Fruit fly (Drosophila melanogaster) whole organism, prepupa: Measurements from ENCODE around the gene nub.

ENCODE experiments used
- CG10669 ChIP-seq: fragments of 200-800 bp; sonication (Bioruptor generic); optimal IDR thresholded peaks from 3 replicates; lab custom pipeline; 2018; ENCODE audit warnings: missing biosample characterization, mild to moderate bottlenecking, missing genetic modification characterization, moderate library complexity
- CG6854 ChIP-seq: fragments of 200-800 bp; sonication (Bioruptor generic); optimal IDR thresholded peaks from 2 replicates; lab custom pipeline; 2017; ENCODE audit warnings: missing biosample characterization, mild to moderate bottlenecking, missing genetic modification characterization
- CG7368 ChIP-seq: fragments of 200-800 bp; sonication (Bioruptor generic); optimal IDR thresholded peaks from 3 replicates; lab custom pipeline; 2016; ENCODE audit warnings: missing biosample characterization, missing genetic modification characterization
- CG9139 ChIP-seq: fragments of 200-800 bp; sonication (Bioruptor generic); optimal IDR thresholded peaks from 3 replicates; lab custom pipeline; 2017; ENCODE audit warnings: missing biosample characterization, mild to moderate bottlenecking, missing genetic modification characterization
- Gug ChIP-seq: fragments of 200-800 bp; sonication (Bioruptor generic); IDR thresholded peaks from 2 replicates; pipeline ENCODE4 v1.3.6; 2022; ENCODE audit warnings: missing biosample characterization, missing genetic modification characterization
- Hr38 ChIP-seq: sonication (Bioruptor generic); optimal IDR thresholded peaks from 2 replicates; lab custom pipeline; 2016; ENCODE audit warnings: missing biosample characterization, missing genetic modification characterization
- Hr39 ChIP-seq: fragments of 200-800 bp; sonication (Bioruptor generic); optimal IDR thresholded peaks from 2 replicates; lab custom pipeline; 2016; ENCODE audit warnings: missing biosample characterization, missing genetic modification characterization
- Lpt ChIP-seq: fragments of 200-800 bp; sonication (Bioruptor generic); optimal IDR thresholded peaks from 3 replicates; lab custom pipeline; 2016; ENCODE audit warnings: missing biosample characterization, missing genetic modification characterization
- Met ChIP-seq: fragments of 200-800 bp; sonication (Bioruptor generic); optimal IDR thresholded peaks from 3 replicates; lab custom pipeline; 2016; ENCODE audit warnings: missing biosample characterization, missing genetic modification characterization
- dac ChIP-seq: fragments of 200-800 bp; sonication (Bioruptor generic); optimal IDR thresholded peaks from 2 replicates; lab custom pipeline; 2017; ENCODE audit warnings: missing biosample characterization, mild to moderate bottlenecking, missing genetic modification characterization
- net ChIP-seq: fragments of 200-800 bp; sonication (Bioruptor generic); optimal IDR thresholded peaks from 3 replicates; lab custom pipeline; 2016; ENCODE audit warnings: missing biosample characterization, missing genetic modification characterization
- pdm3 ChIP-seq: fragments of 200-800 bp; sonication (Bioruptor generic); optimal IDR thresholded peaks from 3 replicates; lab custom pipeline; 2016; ENCODE audit warnings: missing biosample characterization, missing genetic modification characterization
- svp ChIP-seq: fragments of 200-800 bp; sonication (Bioruptor generic); peaks from one replicate; lab custom pipeline; 2016; ENCODE audit warnings: missing biosample characterization, missing genetic modification characterization

- TF ChIP-seq net (GFP tag; lab: Kevin White, UChicago) (no peak), Met (GFP tag; lab: Kevin White, UChicago) (peak; percentile 60), CG10669 (GFP tag; lab: Kevin White, UChicago) (no peak), Hr38 (GFP tag; lab: Kevin White, UChicago) (no peak), CG6854 (GFP tag; lab: Kevin White, UChicago) (no peak), CG9139 (GFP tag; lab: Kevin White, UChicago) (no peak), svp (GFP tag; lab: Kevin White, UChicago) (no peak), Lpt (no peak), Hr39 (GFP tag; lab: Kevin White, UChicago) (peak; percentile 19), pdm3 (no peak), CG7368 (GFP tag; lab: Kevin White, UChicago) (no peak), dac (no peak), Gug (GFP tag; lab: Robert Waterston, UW) (no peak)
Observed at dm6 chr2L:12542018-12542417, 45.4 kb upstream of the nub start.
